Worm (Caenorhabditis elegans): ENCODE data around the gene pycr-4.
A peak's percentile ranks its signal among the peaks of the same experiment; 100 is the strongest.

pycr-4 gene

DNA sequence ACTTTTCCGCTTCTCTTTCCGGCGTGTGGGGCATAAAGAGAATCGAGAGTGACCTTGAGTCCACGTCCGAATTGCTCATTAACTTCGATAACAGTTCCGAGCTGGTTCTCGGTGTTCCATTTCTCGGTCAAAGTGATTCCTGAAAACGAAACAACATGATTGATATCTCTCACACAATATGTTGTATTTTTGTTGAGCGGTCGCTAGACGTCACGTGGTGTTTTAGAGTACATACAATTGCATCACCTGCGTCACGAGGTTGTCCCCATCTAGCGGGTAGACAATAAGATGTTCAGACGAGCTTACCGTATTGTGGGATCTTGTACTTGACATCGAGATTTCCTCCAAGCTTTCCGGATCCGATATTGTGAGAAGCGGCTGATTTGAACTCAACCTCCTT is 30.2 kb upstream of the pycr-4 start (continued):
- TF ChIP-seq ceh-28 (tag; optimal IDR thresholded peaks at IDR 0.05) (no peak), tra-1 (GFP tag; IDR thresholded peaks at IDR 0.05) (no peak), saeg-2 (GFP tag; IDR thresholded peaks at IDR 0.05) (no peak), zfp-2 (tag; optimal IDR thresholded peaks at IDR 0.05) (no peak), gei-8 (GFP tag; optimal IDR thresholded peaks at IDR 0.05) (no peak), daf-16 (GFP tag; optimal IDR thresholded peaks at IDR 0.05) (peak in 1 of 2 experiments; percentile 6), daf-16 (tag; optimal IDR thresholded peaks at IDR 0.05) (peak; percentile 55), T26A8.4 (GFP tag; IDR thresholded peaks at IDR 0.05) (no peak), arid-1 (GFP tag; conservative IDR thresholded peaks at IDR 0.05) (no peak), dve-1 (tag; optimal IDR thresholded peaks at IDR 0.05; ENCODE audit: insufficient read depth) (peak; percentile 42), ceh-20 (GFP tag; IDR thresholded peaks at IDR 0.05) (no peak), nhr-11 (tag; optimal IDR thresholded peaks at IDR 0.05) (peak; percentile 34), F10B5.3 (tag; optimal IDR thresholded peaks at IDR 0.05) (no peak), egl-27 (tag; optimal IDR thresholded peaks at IDR 0.05) (no peak), mep-1 (tag; optimal IDR thresholded peaks at IDR 0.05) (peak; percentile 28), nhr-102 (tag; optimal IDR thresholded peaks at IDR 0.05) (no peak), zip-2 (tag; optimal IDR thresholded peaks at IDR 0.05) (no peak), F26F4.8 (GFP tag; conservative IDR thresholded peaks at IDR 0.05) (no peak), pqm-1 (tag; optimal IDR thresholded peaks at IDR 0.05) (no peak), lin-15B (tag; optimal IDR thresholded peaks at IDR 0.05) (no peak), mes-2 (tag; optimal IDR thresholded peaks at IDR 0.05; ENCODE audit: poor library complexity, severe bottlenecking) (no peak), ceh-62 (tag; optimal IDR thresholded peaks at IDR 0.05) (no peak), nhr-77 (tag; optimal IDR thresholded peaks at IDR 0.05) (peak; percentile 24), nhr-41 (GFP tag; IDR thresholded peaks at IDR 0.05) (no peak), unc-39 (tag; optimal IDR thresholded peaks at IDR 0.05) (no peak), lin-1 (GFP tag; IDR thresholded peaks at IDR 0.05) (no peak), lsy-2 (tag; optimal IDR thresholded peaks at IDR 0.05) (peak; percentile 13 to 52), zag-1 (tag; optimal IDR thresholded peaks at IDR 0.05) (no peak), hlh-30 (tag; optimal IDR thresholded peaks at IDR 0.05; ENCODE audit: insufficient read depth) (peak; percentile 88), lim-7 (GFP tag; IDR thresholded peaks at IDR 0.05) (no peak), mdt-29 (GFP tag; IDR thresholded peaks at IDR 0.05) (no peak), duxl-1 (tag; optimal IDR thresholded peaks at IDR 0.05; ENCODE audit: poor library complexity) (peak; percentile 17), nhr-28 (tag; optimal IDR thresholded peaks at IDR 0.05) (peak; percentile 62), Y105C5A.15 (GFP tag; IDR thresholded peaks at IDR 0.05) (no peak), ama-1 (optimal IDR thresholded peaks at IDR 0.05) (peak; percentile 33), ZK337.2 (GFP tag; IDR thresholded peaks at IDR 0.05) (no peak), ztf-11 (tag; optimal IDR thresholded peaks at IDR 0.05) (no peak), Y75B8A.6 (GFP tag; IDR thresholded peaks at IDR 0.05) (no peak), ces-1 (GFP tag; optimal IDR thresholded peaks at IDR 0.05) (no peak), ceh-82 (tag; optimal IDR thresholded peaks at IDR 0.05) (no peak), unc-62 (GFP tag; optimal IDR thresholded peaks at IDR 0.05 in 1 of 2) (peak in 1 of 2 experiments; percentile 96), unc-62 (tag; optimal IDR thresholded peaks at IDR 0.05) (no peak), dmd-6 (GFP tag; IDR thresholded peaks at IDR 0.05) (peak; percentile 55), egl-43 (GFP tag; IDR thresholded peaks at IDR 0.05) (no peak), jun-1 (tag; optimal IDR thresholded peaks at IDR 0.05) (no peak), F37D6.2 (tag; optimal IDR thresholded peaks at IDR 0.05) (no peak), lir-3 (tag; optimal IDR thresholded peaks at IDR 0.05) (no peak), nhr-111 (GFP tag; optimal IDR thresholded peaks at IDR 0.05) (no peak), rbr-2 (tag; optimal IDR thresholded peaks at IDR 0.05) (no peak), T20F7.1 (GFP tag; optimal IDR thresholded peaks at IDR 0.05) (peak; percentile 7), nhr-6 (tag; optimal IDR thresholded peaks at IDR 0.05) (no peak), aha-1 (tag) (no peak), nhr-76 (tag; optimal IDR thresholded peaks at IDR 0.05) (no peak), sdz-12 (GFP tag; optimal IDR thresholded peaks at IDR 0.05) (no peak)
